Fruit fly (Drosophila melanogaster) whole organism, wandering third instar larva: ENCODE data around the gene SP.

Experiments used
- Abd-B ChIP-seq: fragments of >200 bp; optimal IDR thresholded peaks from 2 replicates; lab custom pipeline; 2017; ENCODE audit warnings: missing biosample characterization, missing genetic modification characterization
- HLH106 ChIP-seq: fragments of 200-800 bp; optimal IDR thresholded peaks from 3 replicates; lab custom pipeline; 2019; ENCODE audit warnings: missing biosample characterization, mild to moderate bottlenecking, missing genetic modification characterization, moderate library complexity
- Jra ChIP-seq: sonication (Bioruptor generic); optimal IDR thresholded peaks from 2 replicates; lab custom pipeline; 2016; ENCODE audit warnings: missing biosample characterization, missing genetic modification characterization
- OdsH ChIP-seq: fragments of 200-800 bp; sonication (Bioruptor generic); optimal IDR thresholded peaks from 2 replicates; lab custom pipeline; 2016; ENCODE audit warnings: missing biosample characterization, mild to moderate bottlenecking, missing genetic modification characterization
- br ChIP-seq: fragments of 200-800 bp; sonication (Bioruptor generic); optimal IDR thresholded peaks from 2 replicates; lab custom pipeline; 2016; ENCODE audit warnings: missing biosample characterization, missing genetic modification characterization
- dmrt93B ChIP-seq: fragments of 200-800 bp; sonication (Bioruptor generic); optimal IDR thresholded peaks from 2 replicates; lab custom pipeline; 2018; ENCODE audit warnings: missing biosample characterization, mild to moderate bottlenecking, missing genetic modification characterization
- h ChIP-seq: fragments of 200-800 bp; sonication (Bioruptor generic); optimal IDR thresholded peaks from 3 replicates; lab custom pipeline; 2016; ENCODE audit warnings: missing biosample characterization, mild to moderate bottlenecking, missing genetic modification characterization
- jim ChIP-seq: fragments of 175-275, 200-325 bp; sonication (Bioruptor generic); optimal IDR thresholded peaks from 2 replicates; lab custom pipeline; 2016; ENCODE audit warnings: missing biosample characterization, mild to moderate bottlenecking, missing genetic modification characterization
- lola ChIP-seq: fragments of >200 bp; optimal IDR thresholded peaks from 2 replicates; lab custom pipeline; 2017; ENCODE audit warnings: missing biosample characterization, missing genetic modification characterization
- pan ChIP-seq: fragments of >200 bp; optimal IDR thresholded peaks from 2 replicates; lab custom pipeline; 2017
- psq ChIP-seq: fragments of 200-800 bp; sonication (Bioruptor generic); optimal IDR thresholded peaks from 3 replicates; lab custom pipeline; 2017; ENCODE audit warnings: missing biosample characterization, mild to moderate bottlenecking, missing genetic modification characterization, moderate library complexity
- sage ChIP-seq: fragments of 200-800 bp; sonication (Bioruptor generic); optimal IDR thresholded peaks from 2 replicates; lab custom pipeline; 2016; ENCODE audit warnings: missing biosample characterization, mild to moderate bottlenecking, missing genetic modification characterization
- tai ChIP-seq: sonication (Bioruptor generic); optimal IDR thresholded peaks from 2 replicates; lab custom pipeline; 2016; ENCODE audit warnings: missing biosample characterization, missing genetic modification characterization
- usp ChIP-seq: fragments of >200 bp; optimal IDR thresholded peaks from 2 replicates; lab custom pipeline; 2017; ENCODE audit warnings: missing biosample characterization, missing genetic modification characterization

dm6 chr3L:13267254-13267653 is 34.2 kb upstream of the SP start:
- no peak for TF ChIP-seq pan (lab: Kevin White, UChicago)
- TF ChIP-seq Abd-B = no peak
- peak; percentile 2 for TF ChIP-seq dmrt93B
- TF ChIP-seq Jra (GFP tag; lab: Kevin White, UChicago) = no peak
- TF ChIP-seq sage (GFP tag; lab: Kevin White, UChicago) = no peak
- no peak for TF ChIP-seq jim (GFP tag; lab: Kevin White, UChicago)
- TF ChIP-seq lola (GFP tag; lab: Kevin White, UChicago) = no peak
- peak; percentile 16 for TF ChIP-seq HLH106 (tag; lab: Kevin White, UChicago)
- peak; percentile 34 for TF ChIP-seq psq (GFP tag; lab: Kevin White, UChicago)
- TF ChIP-seq usp (GFP tag; lab: Kevin White, UChicago) = no peak
- TF ChIP-seq h (GFP tag; lab: Kevin White, UChicago) = peak; percentile 37
- TF ChIP-seq tai (GFP tag; lab: Kevin White, UChicago) = no peak
- TF ChIP-seq br (GFP tag; lab: Kevin White, UChicago) = no peak
- peak; percentile 30 for TF ChIP-seq OdsH (GFP tag; lab: Kevin White, UChicago)
